Worm (Caenorhabditis elegans): ENCODE measurements around the gene ZC487.2.

Gene ZC487.2

ce11 chrV:6718232-6718631 lies 4.0 kb downstream of the ZC487.2 start, which contains the start of gene srg-30:
TSS of gene srg-30 (minus strand) at chrV:6718332.
- TF ChIP-seq unc-62 (GFP tag; optimal IDR thresholded peaks at IDR 0.05): no peak

ce11 chrV:6710462-6710861 lies 11.8 kb downstream of the ZC487.2 start, which contains the start of gene sna-1:
TSS of gene sna-1 (minus strand) at chrV:6710679.
- no peak for TF ChIP-seq unc-62 (GFP tag; optimal IDR thresholded peaks at IDR 0.05)

- no peak for TF ChIP-seq unc-62 (GFP tag; optimal IDR thresholded peaks at IDR 0.05)
Observed at ce11 chrV:6709050-6709683, 13.1 kb downstream of the ZC487.2 start, which contains the start of gene dlst-1. TSS of gene dlst-1 (minus strand) at chrV:6709101.

- no peak for TF ChIP-seq unc-62 (GFP tag; optimal IDR thresholded peaks at IDR 0.05)
Observed at ce11 chrV:6706771-6707170, 15.5 kb downstream of the ZC487.2 start, which contains the start of gene W02F12.4. TSS of gene W02F12.4 (minus strand) at chrV:6706934.

ce11 chrV:6705367-6705766 lies 16.9 kb downstream of the ZC487.2 start:
- no peak for TF ChIP-seq unc-62 (GFP tag; optimal IDR thresholded peaks at IDR 0.05)

ce11 chrV:6704482-6704881 lies 17.8 kb downstream of the ZC487.2 start:
- no peak for TF ChIP-seq unc-62 (GFP tag; optimal IDR thresholded peaks at IDR 0.05)

- TF ChIP-seq unc-62 (GFP tag; optimal IDR thresholded peaks at IDR 0.05): no peak
Observed at ce11 chrV:6702692-6703091, 19.6 kb downstream of the ZC487.2 start, which contains the start of gene era-1. TSS of gene era-1 (plus strand) at chrV:6703057.

ce11 chrV:6699833-6700232 lies 22.4 kb downstream of the ZC487.2 start:
- no peak for TF ChIP-seq unc-62 (GFP tag; optimal IDR thresholded peaks at IDR 0.05)

- no peak for TF ChIP-seq unc-62 (GFP tag; optimal IDR thresholded peaks at IDR 0.05)
Observed at ce11 chrV:6699021-6699420, 23.3 kb downstream of the ZC487.2 start.

- TF ChIP-seq unc-62 (GFP tag; optimal IDR thresholded peaks at IDR 0.05): no peak
Observed at ce11 chrV:6697552-6697951, 24.7 kb downstream of the ZC487.2 start, which contains the start of gene W02F12.2. TSS of gene W02F12.2 (minus strand) at chrV:6697652.

- no peak for TF ChIP-seq unc-62 (GFP tag; optimal IDR thresholded peaks at IDR 0.05)
Observed at ce11 chrV:6694668-6695067, 27.6 kb downstream of the ZC487.2 start, which contains the start of gene W02F12.8. TSS of gene W02F12.8 (minus strand) at chrV:6694768.

- no peak for TF ChIP-seq unc-62 (GFP tag; optimal IDR thresholded peaks at IDR 0.05)
Observed at ce11 chrV:6691813-6692351, 30.4 kb downstream of the ZC487.2 start, which contains the start of gene mtl-1. TSS of gene mtl-1 (minus strand) at chrV:6691863.

ce11 chrV:6690075-6690474 lies 32.2 kb downstream of the ZC487.2 start:
- TF ChIP-seq unc-62 (GFP tag; optimal IDR thresholded peaks at IDR 0.05): no peak

- no peak for TF ChIP-seq unc-62 (GFP tag; optimal IDR thresholded peaks at IDR 0.05)
Observed at ce11 chrV:6688392-6688791, 33.9 kb downstream of the ZC487.2 start, which contains the start of gene K11G9.5. TSS of gene K11G9.5 (minus strand) at chrV:6688492.

- TF ChIP-seq unc-62 (GFP tag; optimal IDR thresholded peaks at IDR 0.05): no peak
Observed at ce11 chrV:6685963-6686362, 36.3 kb downstream of the ZC487.2 start.

ce11 chrV:6685499-6685898 lies 36.8 kb downstream of the ZC487.2 start:
- no peak for TF ChIP-seq unc-62 (GFP tag; optimal IDR thresholded peaks at IDR 0.05)

ce11 chrV:6684541-6684940 lies 37.7 kb downstream of the ZC487.2 start:
- no peak for TF ChIP-seq unc-62 (GFP tag; optimal IDR thresholded peaks at IDR 0.05)
